Worm (Caenorhabditis elegans): ENCODE measurements around the gene F26D11.13.

DNA sequence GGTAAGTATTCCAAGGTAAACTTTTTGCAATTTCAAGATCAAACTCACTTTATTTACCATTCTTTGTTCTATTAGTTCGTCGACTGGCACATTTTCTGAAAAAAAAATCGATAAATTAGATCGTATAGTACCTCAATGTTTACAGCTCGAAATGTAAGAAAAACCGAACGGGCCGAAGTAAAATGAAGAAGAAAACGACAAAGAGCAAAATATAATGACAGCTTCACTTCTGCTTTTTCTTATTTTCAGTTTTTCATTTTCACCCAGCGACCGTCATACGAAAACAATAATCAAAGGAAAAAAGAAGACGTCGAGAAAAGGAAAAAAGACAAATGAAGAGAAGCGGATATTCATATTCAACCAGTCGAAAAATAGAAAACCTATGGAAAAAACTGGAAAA is 14.7 kb upstream of the F26D11.13 start, which contains the start of gene che-7:
- no peak for TF ChIP-seq T07F8.4 (tag; optimal IDR thresholded peaks at IDR 0.05)
- TF ChIP-seq ceh-27 (GFP tag; optimal IDR thresholded peaks at IDR 0.05) = no peak

All from whole organism, young adult.